Fruit fly (Drosophila melanogaster): ENCODE data around the gene Eip74EF.

Eip74EF gene

DNA sequence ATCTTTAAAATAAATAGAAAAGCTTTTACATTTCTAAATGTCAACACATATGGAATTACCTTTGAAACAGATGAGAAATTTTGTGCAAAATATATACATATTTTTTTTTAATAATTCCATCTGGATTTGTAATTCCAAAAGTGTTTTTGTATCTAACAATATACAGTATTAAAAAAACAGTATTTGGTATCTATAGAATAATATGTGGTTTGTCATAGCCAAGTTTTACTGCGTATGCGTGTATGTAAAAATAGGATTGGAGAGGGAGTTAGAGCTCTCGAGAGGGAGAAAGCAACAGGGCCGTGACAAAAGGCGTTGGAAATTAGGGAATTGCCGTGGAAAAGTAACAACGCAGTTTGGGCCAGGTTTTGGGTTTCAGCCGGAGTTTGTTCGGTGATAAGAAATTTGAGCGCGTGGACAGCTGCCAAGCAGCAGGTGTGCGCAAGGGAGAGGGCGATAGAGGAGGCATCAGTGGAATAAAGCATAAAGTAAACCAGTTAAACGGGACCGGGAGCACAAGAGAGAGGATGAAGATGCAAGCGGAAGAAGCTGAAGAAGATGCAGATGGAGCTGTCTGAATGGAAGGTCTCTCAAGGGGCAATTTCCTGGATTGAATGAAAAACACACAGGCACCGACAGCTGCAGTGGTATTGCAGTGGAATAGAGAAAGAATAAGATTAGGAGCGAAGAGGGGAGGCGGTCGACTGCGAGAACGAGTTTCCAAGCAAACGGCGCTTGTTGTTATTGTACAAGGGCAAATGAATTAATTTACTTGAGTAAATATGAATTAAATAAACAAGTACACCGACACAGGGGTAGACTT is 34.0 kb upstream of the Eip74EF start:
- TF ChIP-seq CG17801 (GFP tag; optimal IDR thresholded peaks at IDR 0.05; ENCODE audit: partially characterized antibody): no peak

- no peak for TF ChIP-seq CG17801 (GFP tag; optimal IDR thresholded peaks at IDR 0.05; ENCODE audit: partially characterized antibody)
Measured at dm6 chr3L:17651717-17652651, 32.9 kb upstream of the Eip74EF start.

dm6 chr3L:17647543-17647942 is 28.4 kb upstream of the Eip74EF start:
- no peak for TF ChIP-seq CG17801 (GFP tag; optimal IDR thresholded peaks at IDR 0.05; ENCODE audit: partially characterized antibody)

dm6 chr3L:17646637-17647036 is 27.5 kb upstream of the Eip74EF start, which contains the start of gene CG43085:
CG43085 (minus strand) TSS chr3L:17646737.
- TF ChIP-seq CG17801 (GFP tag; optimal IDR thresholded peaks at IDR 0.05; ENCODE audit: partially characterized antibody): no peak

DNA sequence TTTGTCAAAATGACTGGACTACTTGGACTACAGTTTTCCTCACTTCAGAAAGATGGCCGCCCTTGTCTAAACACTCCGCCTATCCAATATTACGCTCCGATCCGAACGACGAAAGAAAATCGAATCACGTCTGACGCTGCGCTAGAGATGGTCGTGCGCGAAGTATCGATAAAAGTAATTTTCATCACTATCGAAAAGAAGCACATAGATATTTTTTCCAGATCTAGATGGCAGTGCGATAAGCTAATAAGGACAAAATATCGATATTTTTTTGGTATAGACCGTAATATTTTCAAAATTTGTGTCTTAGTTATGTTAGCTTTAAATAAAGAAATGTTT is 25.8 kb upstream of the Eip74EF start, which contains the start of gene Pep:
Pep (minus strand) TSS at position 131 of the 339 bp plus-strand sequence.
- peak; percentile 59 for TF ChIP-seq CG17801 (GFP tag; optimal IDR thresholded peaks at IDR 0.05; ENCODE audit: partially characterized antibody)

- peak; percentile 12 for TF ChIP-seq CG17801 (GFP tag; optimal IDR thresholded peaks at IDR 0.05; ENCODE audit: partially characterized antibody)
Measured at dm6 chr3L:17643985-17644905, 25.1 kb upstream of the Eip74EF start.

DNA sequence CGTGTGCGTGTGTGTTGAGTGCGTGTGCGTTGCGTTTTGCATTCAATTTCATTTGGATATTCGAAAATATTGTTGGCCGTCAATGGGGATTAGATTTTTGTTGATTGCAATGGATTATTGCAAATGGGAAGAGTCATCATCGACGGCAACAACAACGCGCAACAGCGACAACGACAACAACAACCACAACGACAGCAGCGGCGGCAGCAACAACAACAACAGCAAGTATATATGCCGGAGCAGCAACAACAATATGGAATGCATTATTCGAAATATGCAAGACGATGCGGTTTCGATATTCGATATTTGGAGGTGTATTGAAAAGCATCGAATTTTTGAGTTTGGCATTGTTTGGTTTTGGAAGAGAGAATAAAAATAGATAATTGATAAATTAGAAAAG is 22.9 kb upstream of the Eip74EF start:
- TF ChIP-seq CG17801 (GFP tag; optimal IDR thresholded peaks at IDR 0.05; ENCODE audit: partially characterized antibody): no peak

- TF ChIP-seq CG17801 (GFP tag; optimal IDR thresholded peaks at IDR 0.05; ENCODE audit: partially characterized antibody): no peak
Measured at dm6 chr3L:17638649-17639048, 19.5 kb upstream of the Eip74EF start.

- no peak for TF ChIP-seq CG17801 (GFP tag; optimal IDR thresholded peaks at IDR 0.05; ENCODE audit: partially characterized antibody)
Measured at dm6 chr3L:17637809-17638208, 18.7 kb upstream of the Eip74EF start.

- TF ChIP-seq CG17801 (GFP tag; optimal IDR thresholded peaks at IDR 0.05; ENCODE audit: partially characterized antibody): no peak
Measured at dm6 chr3L:17633142-17633541, 14.0 kb upstream of the Eip74EF start, which contains the start of gene CG7497. CG7497 (plus strand) TSS chr3L:17633449.

- TF ChIP-seq CG17801 (GFP tag; optimal IDR thresholded peaks at IDR 0.05; ENCODE audit: partially characterized antibody): no peak
Measured at dm6 chr3L:17631247-17631646, 12.1 kb upstream of the Eip74EF start.

DNA sequence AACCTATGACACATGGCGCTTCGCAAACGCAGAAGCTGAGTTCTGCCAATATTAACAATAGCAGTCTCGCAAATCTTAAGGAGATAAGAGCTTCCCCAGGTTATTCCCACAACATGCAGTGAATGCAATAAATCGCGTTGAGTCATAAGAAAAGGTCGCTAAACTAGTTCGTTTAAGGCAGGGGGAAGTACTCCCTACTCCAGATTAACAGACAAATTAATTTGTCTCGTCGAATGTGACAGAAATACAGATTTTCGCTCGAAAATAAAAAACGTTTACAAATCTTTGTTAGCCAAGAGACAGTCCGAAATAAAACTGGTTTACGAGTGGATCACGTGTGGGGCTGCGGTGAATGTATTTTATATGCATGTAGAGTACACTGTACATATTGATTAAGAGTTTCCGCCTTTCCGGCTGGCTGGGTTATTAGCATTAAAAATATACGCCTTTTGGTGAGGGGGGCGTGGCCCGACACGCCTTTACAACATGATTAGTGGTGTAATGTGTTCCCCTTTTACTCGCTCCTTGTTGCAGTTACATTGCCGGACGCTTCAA is 6.5 kb upstream of the Eip74EF start:
- no peak for TF ChIP-seq CG17801 (GFP tag; optimal IDR thresholded peaks at IDR 0.05; ENCODE audit: partially characterized antibody)

DNA sequence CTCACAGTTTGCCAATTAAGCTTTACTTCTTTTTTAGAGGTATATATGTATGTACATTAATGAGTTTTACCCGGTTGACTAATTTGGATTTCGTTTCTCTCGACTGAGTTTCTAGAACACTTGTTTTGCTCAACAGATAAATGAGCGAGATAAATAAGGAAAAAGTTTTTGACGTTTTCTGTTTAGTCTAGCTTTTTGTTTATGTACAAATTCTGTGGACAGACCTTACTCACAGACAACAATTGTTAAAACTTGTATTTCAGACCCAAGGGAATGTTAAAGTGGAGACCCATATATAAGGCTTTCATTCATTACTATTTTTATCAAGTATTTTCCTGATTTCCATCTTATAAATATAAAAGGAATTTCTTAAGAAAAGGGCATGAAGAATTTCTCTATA is 5.9 kb upstream of the Eip74EF start:
- no peak for TF ChIP-seq CG17801 (GFP tag; optimal IDR thresholded peaks at IDR 0.05; ENCODE audit: partially characterized antibody)

dm6 chr3L:17624208-17624826 is 5.2 kb upstream of the Eip74EF start:
- TF ChIP-seq CG17801 (GFP tag; optimal IDR thresholded peaks at IDR 0.05; ENCODE audit: partially characterized antibody): no peak

Data from ovary, adult (tissue).